Fruit fly (Drosophila melanogaster) whole organism, embryonic: ENCODE results near the gene pygo.

Experiments
- Ada2b ChIP-seq: fragments of 200-800 bp; sonication (Bioruptor generic); IDR thresholded peaks from 2 replicates; pipeline ENCODE4 v1.3.6; 2022; ENCODE audit warnings: missing biosample characterization, missing genetic modification characterization
- CG10274 ChIP-seq: fragments of 200-800 bp; sonication (Bioruptor generic); optimal IDR thresholded peaks from 3 replicates; lab custom pipeline; 2017; ENCODE audit warnings: missing biosample characterization, mild to moderate bottlenecking, missing genetic modification characterization
- CG11696 ChIP-seq: fragments of 200-800 bp; sonication (Bioruptor generic); IDR thresholded peaks from 2 replicates; pipeline ENCODE4 v1.3.6; 2022; ENCODE audit warnings: missing biosample characterization, missing genetic modification characterization
- CG12104 ChIP-seq: fragments of 200-800 bp; sonication (Bioruptor generic); optimal IDR thresholded peaks from 3 replicates; lab custom pipeline; 2016; ENCODE audit warnings: missing biosample characterization, missing genetic modification characterization
- CG12155 ChIP-seq: fragments of 200-800 bp; sonication (Bioruptor generic); optimal IDR thresholded peaks from 3 replicates; lab custom pipeline; 2016; ENCODE audit warnings: missing biosample characterization, missing genetic modification characterization
- CG12769 ChIP-seq: fragments of 200-800 bp; sonication (Bioruptor generic); optimal IDR thresholded peaks from 2 replicates; lab custom pipeline; 2019; ENCODE audit warnings: missing biosample characterization, mild to moderate bottlenecking, missing genetic modification characterization, moderate library complexity
- CG13624 ChIP-seq: fragments of 200-800 bp; sonication (Bioruptor generic); optimal IDR thresholded peaks from 2 replicates; lab custom pipeline; 2016; ENCODE audit warnings: missing biosample characterization, missing genetic modification characterization
- CG15011 ChIP-seq: fragments of 200-800 bp; sonication (Bioruptor generic); optimal IDR thresholded peaks from 3 replicates; lab custom pipeline; 2018; ENCODE audit warnings: missing biosample characterization, mild to moderate bottlenecking, missing genetic modification characterization
- CG15073 ChIP-seq: fragments of 200-800 bp; sonication (Bioruptor generic); optimal IDR thresholded peaks from 2 replicates; lab custom pipeline; 2016; ENCODE audit warnings: missing biosample characterization, missing genetic modification characterization
- CG1529 ChIP-seq: fragments of 200-800 bp; sonication (Bioruptor generic); optimal IDR thresholded peaks from 3 replicates; lab custom pipeline; 2018; ENCODE audit warnings: missing biosample characterization, missing genetic modification characterization
- CG16863 ChIP-seq: fragments of 200-800 bp; sonication (Bioruptor generic); optimal IDR thresholded peaks from 3 replicates; lab custom pipeline; 2016; ENCODE audit warnings: missing biosample characterization, missing genetic modification characterization
- CG17359 ChIP-seq: fragments of 200-800 bp; sonication (Bioruptor generic); optimal IDR thresholded peaks from 3 replicates; lab custom pipeline; 2018; ENCODE audit warnings: missing biosample characterization, mild to moderate bottlenecking, missing genetic modification characterization, moderate library complexity
- CG18011 ChIP-seq: fragments of 200-800 bp; sonication (Bioruptor generic); optimal IDR thresholded peaks from 2 replicates; lab custom pipeline; 2017; ENCODE audit warnings: missing biosample characterization, missing genetic modification characterization, mild to moderate bottlenecking, moderate library complexity, missing genotype
- CG2199 ChIP-seq: fragments of 200-800 bp; sonication (Bioruptor generic); IDR thresholded peaks from 3 replicates; pipeline ENCODE4 v1.3.6; 2022; ENCODE audit warnings: missing biosample characterization, missing genetic modification characterization
- CG2202 ChIP-seq: fragments of 200-800 bp; sonication (Bioruptor generic); optimal IDR thresholded peaks from 2 replicates; lab custom pipeline; 2018; ENCODE audit warnings: missing biosample characterization, mild to moderate bottlenecking, missing genetic modification characterization
- CG31365 ChIP-seq: fragments of 200-800 bp; sonication (Bioruptor generic); optimal IDR thresholded peaks from 2 replicates; lab custom pipeline; 2018; ENCODE audit warnings: missing biosample characterization, mild to moderate bottlenecking, missing genetic modification characterization
- CG43689 ChIP-seq: fragments of 200-800 bp; sonication (Bioruptor generic); IDR thresholded peaks from 2 replicates; pipeline ENCODE4 v1.3.6; 2022; ENCODE audit warnings: missing biosample characterization, missing genetic modification characterization
- CG4730 ChIP-seq: fragments of 200-800 bp; sonication (Bioruptor generic); IDR thresholded peaks from 2 replicates; pipeline ENCODE4 v1.3.6; 2022; ENCODE audit warnings: missing biosample characterization, missing genetic modification characterization
- CG4854 ChIP-seq: fragments of 200-800 bp; sonication (Bioruptor generic); optimal IDR thresholded peaks from 2 replicates; lab custom pipeline; 2016; ENCODE audit warnings: missing biosample characterization, missing genetic modification characterization, inconsistent platforms
- CG5180 ChIP-seq: fragments of 200-800 bp; sonication (Bioruptor generic); optimal IDR thresholded peaks from 3 replicates; lab custom pipeline; 2017; ENCODE audit warnings: missing biosample characterization, missing genetic modification characterization, mild to moderate bottlenecking, moderate library complexity, missing genetic modification reagents
- CG6765 ChIP-seq: fragments of 200-800 bp; sonication (Bioruptor generic); optimal IDR thresholded peaks from 3 replicates; lab custom pipeline; 2017; ENCODE audit warnings: missing biosample characterization, mild to moderate bottlenecking, missing genetic modification characterization
- CG8281 ChIP-seq: fragments of 200-800 bp; sonication (Bioruptor generic); optimal IDR thresholded peaks from 2 replicates; lab custom pipeline; 2018; ENCODE audit warnings: missing biosample characterization, mild to moderate bottlenecking, missing genetic modification characterization, moderate library complexity
- CG8290 ChIP-seq, 3 experiments: fragments of 200-800 bp; sonication (Bioruptor generic); optimal IDR thresholded peaks; 2 replicates each; lab custom pipeline; 2016 to 2019; ENCODE audit warnings: missing biosample characterization in 3 of 3, missing genetic modification characterization in 3 of 3, mild to moderate bottlenecking in 2 of 3, moderate library complexity in 1 of 3
- CHES-1-like ChIP-seq: fragments of 200-800 bp; sonication (Bioruptor generic); optimal IDR thresholded peaks from 2 replicates; lab custom pipeline; 2016; ENCODE audit warnings: missing biosample characterization, missing genetic modification characterization
- Doc2 ChIP-seq: fragments of 200-800 bp; sonication (Bioruptor generic); IDR thresholded peaks from 2 replicates; pipeline ENCODE4 v1.3.6; 2022; ENCODE audit warnings: missing biosample characterization, missing genetic modification characterization
- E2f2 ChIP-seq: fragments of 200-800 bp; sonication (Bioruptor generic); IDR thresholded peaks from 2 replicates; pipeline ENCODE4 v1.3.6; 2022; ENCODE audit warnings: missing biosample characterization, missing genetic modification characterization
- Elba2 ChIP-seq: fragments of 200-800 bp; sonication (Bioruptor generic); optimal IDR thresholded peaks from 3 replicates; lab custom pipeline; 2016; ENCODE audit warnings: missing biosample characterization, missing genetic modification characterization
- Gug ChIP-seq: fragments of 200-800 bp; sonication (Bioruptor generic); IDR thresholded peaks from 4 replicates; pipeline ENCODE4 v1.3.6; 2022; ENCODE audit warnings: missing biosample characterization, missing genetic modification characterization
- MESR4 ChIP-seq: fragments of 200-800 bp; sonication (Bioruptor generic); optimal IDR thresholded peaks from 2 replicates; lab custom pipeline; 2018; ENCODE audit warnings: missing biosample characterization, mild to moderate bottlenecking, missing genetic modification characterization, moderate library complexity
- Meics ChIP-seq: fragments of 200-800 bp; sonication (Bioruptor generic); optimal IDR thresholded peaks from 2 replicates; lab custom pipeline; 2017; ENCODE audit warnings: missing biosample characterization, mild to moderate bottlenecking, missing genetic modification characterization
- Opbp ChIP-seq: fragments of 200-800 bp; sonication (Bioruptor generic); IDR thresholded peaks from 3 replicates; pipeline ENCODE4 v1.3.6; 2022; ENCODE audit warnings: missing biosample characterization, missing genetic modification characterization; ENCODE audit not compliant: partially characterized antibody
- Pdp1 ChIP-seq, 2 experiments: fragments of 200-800 bp; sonication (Bioruptor generic); optimal IDR thresholded peaks; 3 replicates each; lab custom pipeline; 2016; ENCODE audit warnings: missing biosample characterization in 2 of 2, missing genetic modification characterization in 2 of 2, mild to moderate bottlenecking in 1 of 2, moderate library complexity in 1 of 2
- Rfx ChIP-seq: fragments of 200-800 bp; sonication (Bioruptor generic); IDR thresholded peaks from 2 replicates; pipeline ENCODE4 v1.3.6; 2022; ENCODE audit warnings: missing biosample characterization, missing genetic modification characterization
- Rx ChIP-seq: fragments of 200-800 bp; sonication (Bioruptor generic); IDR thresholded peaks from 2 replicates; pipeline ENCODE4 v1.3.6; 2022; ENCODE audit warnings: missing biosample characterization, missing genetic modification characterization
- Trl ChIP-seq, 3 experiments: fragments of >200 bp in 2 of 3; fragments of 200-800 bp in 1 of 3; sonication (Bioruptor generic) in 1 of 3; optimal IDR thresholded peaks; 2 replicates in 1 of 3; 3 replicates in 2 of 3; lab custom pipeline; 2016 to 2017; ENCODE audit warnings: missing biosample characterization in 1 of 3, missing genetic modification characterization in 1 of 3
- ato ChIP-seq: fragments of 200-800 bp; sonication (Bioruptor generic); IDR thresholded peaks from 2 replicates; pipeline ENCODE4 v1.3.6; 2022; ENCODE audit warnings: missing biosample characterization, missing genetic modification characterization; ENCODE audit not compliant: partially characterized antibody
- bab2 ChIP-seq: fragments of 200-800 bp; sonication (Bioruptor generic); optimal IDR thresholded peaks from 2 replicates; lab custom pipeline; 2016; ENCODE audit warnings: missing biosample characterization, missing genetic modification characterization
- gfzf ChIP-seq: fragments of 200-800 bp; sonication (Bioruptor generic); optimal IDR thresholded peaks from 2 replicates; lab custom pipeline; 2016; ENCODE audit warnings: missing biosample characterization, mild to moderate bottlenecking, missing genetic modification characterization, moderate library complexity
- gsb ChIP-seq: fragments of 200-800 bp; sonication (Bioruptor generic); IDR thresholded peaks from 2 replicates; pipeline ENCODE4 v1.3.6; 2022; ENCODE audit warnings: missing biosample characterization, missing genetic modification characterization
- lov ChIP-seq, 2 experiments: fragments of 200-800 bp in 1 of 2; fragments of >200 bp in 1 of 2; sonication (Bioruptor generic) in 1 of 2; IDR thresholded peaks in 1 of 2; optimal IDR thresholded peaks in 1 of 2; 2 replicates in 1 of 2; 3 replicates in 1 of 2; pipeline versions ENCODE4 v1.3.6 to Lab custom; 2017 to 2022; ENCODE audit warnings: missing biosample characterization in 1 of 2, missing genetic modification characterization in 1 of 2
- mam ChIP-seq: fragments of 200-800 bp; sonication (Bioruptor generic); optimal IDR thresholded peaks from 3 replicates; lab custom pipeline; 2016; ENCODE audit warnings: missing biosample characterization, missing genetic modification characterization
- pb ChIP-seq: fragments of 200-800 bp; sonication (Bioruptor generic); optimal IDR thresholded peaks from 3 replicates; lab custom pipeline; 2016; ENCODE audit warnings: missing biosample characterization, missing genetic modification characterization
- psq ChIP-seq: fragments of 200-800 bp; sonication (Bioruptor generic); optimal IDR thresholded peaks from 2 replicates; lab custom pipeline; 2017; ENCODE audit warnings: missing biosample characterization, missing genetic modification characterization
- ranshi ChIP-seq: fragments of 200-800 bp; sonication (Bioruptor generic); IDR thresholded peaks from 2 replicates; pipeline ENCODE4 v1.3.6; 2022; ENCODE audit warnings: missing biosample characterization, missing genetic modification characterization
- sima ChIP-seq: fragments of 200-800 bp; sonication (Bioruptor generic); optimal IDR thresholded peaks from 2 replicates; lab custom pipeline; 2016; ENCODE audit warnings: missing biosample characterization, missing genetic modification characterization
- sisA ChIP-seq: fragments of 200-800 bp; sonication (Bioruptor generic); IDR thresholded peaks from 2 replicates; pipeline ENCODE4 v1.3.6; 2022; ENCODE audit warnings: missing biosample characterization, missing genetic modification characterization
- slp2 ChIP-seq: fragments of 200-800 bp; sonication (Bioruptor generic); optimal IDR thresholded peaks from 2 replicates; lab custom pipeline; 2016; ENCODE audit warnings: missing biosample characterization, missing genetic modification characterization
- sna ChIP-seq: fragments of 200-800 bp; sonication (Bioruptor generic); IDR thresholded peaks from 2 replicates; pipeline ENCODE4 v1.3.6; 2022; ENCODE audit warnings: missing biosample characterization, missing genetic modification characterization; ENCODE audit not compliant: partially characterized antibody
- tna ChIP-seq: fragments of 200-800 bp; sonication (Bioruptor generic); IDR thresholded peaks from 2 replicates; pipeline ENCODE4 v1.3.6; 2022; ENCODE audit warnings: missing biosample characterization, missing genetic modification characterization; ENCODE audit not compliant: partially characterized antibody
- zfh1 ChIP-seq: fragments of 200-800 bp; sonication (Bioruptor generic); IDR thresholded peaks from 3 replicates; pipeline ENCODE4 v1.3.6; 2022; ENCODE audit warnings: missing biosample characterization, missing genetic modification characterization

The pygo gene

dm6 chr3R:31566738-31567137, 13.8 kb downstream of the pygo start (continued):
- TF ChIP-seq zfh1 (peak; percentile 77), CG12769 (tag; lab: Kevin White, UChicago) (no peak), Trl (optimal IDR thresholded peaks at IDR 0.05; lab: Kevin White, UChicago) (no peak), Trl (GFP tag; optimal IDR thresholded peaks at IDR 0.05; lab: Kevin White, UChicago) (peak; percentile 15), CG15073 (no peak), CG2199 (GFP tag; lab: Robert Waterston, UW) (no peak), sisA (GFP tag; lab: Robert Waterston, UW) (peak; percentile 75), Opbp (GFP tag; lab: Robert Waterston, UW) (no peak), CG8281 (tag; lab: Kevin White, UChicago) (no peak), lov (optimal IDR thresholded peaks at IDR 0.05; lab: Kevin White, UChicago) (no peak), lov (GFP tag; IDR thresholded peaks at IDR 0.05; lab: Robert Waterston, UW) (peak; percentile 58; the same call in 1 of the 3 replicates), ranshi (GFP tag; lab: Robert Waterston, UW) (peak; percentile 66; the same call in 1 of the 2 replicates), CG12155 (GFP tag; lab: Kevin White, UChicago) (no peak), Ada2b (peak; percentile 53), CG8290 (GFP tag; optimal IDR thresholded peaks at IDR 0.05; lab: Kevin White, UChicago) (no peak), CG8290 (tag; optimal IDR thresholded peaks at IDR 0.05; lab: Kevin White, UChicago) (no peak), ato (GFP tag; lab: Robert Waterston, UW) (no peak), CG13624 (GFP tag; lab: Kevin White, UChicago) (no peak), Pdp1 (GFP tag; optimal IDR thresholded peaks at IDR 0.05; lab: Kevin White, UChicago) (peak in 1 of 2 experiments; percentile 10), CG31365 (no peak), sima (GFP tag; lab: Kevin White, UChicago) (no peak), mam (GFP tag; lab: Kevin White, UChicago) (no peak), CG10274 (no peak), Rx (GFP tag; lab: Robert Waterston, UW) (peak; percentile 40), CG11696 (GFP tag; lab: Robert Waterston, UW) (no peak), CG17359 (tag; lab: Kevin White, UChicago) (peak; percentile 68), Gug (GFP tag; lab: Robert Waterston, UW) (peak; percentile 23; the same call in 1 of the 4 replicates), pb (GFP tag; lab: Kevin White, UChicago) (no peak), CG4730 (peak; percentile 53), bab2 (GFP tag; lab: Kevin White, UChicago) (peak; percentile 52), slp2 (GFP tag; lab: Kevin White, UChicago) (no peak), CG12104 (no peak), CG2202 (tag; lab: Kevin White, UChicago) (peak; percentile 40), sna (GFP tag; lab: Robert Waterston, UW) (no peak), CG1529 (GFP tag; lab: Kevin White, UChicago) (peak; percentile 45), MESR4 (GFP tag; lab: Kevin White, UChicago) (no peak), Elba2 (GFP tag; lab: Kevin White, UChicago) (no peak), psq (no peak), CG18011 (no peak), CG6765 (no peak), CG15011 (no peak), CG16863 (peak; percentile 42), tna (GFP tag; lab: Robert Waterston, UW) (no peak), CG5180 (GFP tag; lab: Kevin White, UChicago) (no peak), CG4854 (no peak), Meics (GFP tag; lab: Kevin White, UChicago) (no peak), CG43689 (GFP tag; lab: Robert Waterston, UW) (no peak), Rfx (GFP tag; lab: Robert Waterston, UW) (peak; percentile 40; the same call in 1 of the 2 replicates), CHES-1-like (GFP tag; lab: Kevin White, UChicago) (no peak), Doc2 (GFP tag; lab: Robert Waterston, UW) (no peak), E2f2 (GFP tag; lab: Robert Waterston, UW) (0 out of 2 replicates have a peak, but pooled peaks have one; percentile 11), gsb (GFP tag; lab: Robert Waterston, UW) (no peak), gfzf (GFP tag; lab: Kevin White, UChicago) (no peak)
